Fruit fly (Drosophila melanogaster) whole organism, wandering third instar larva: ENCODE data around the gene orb2.

ENCODE experiments used
- HLH106 ChIP-seq: fragments of 200-800 bp; optimal IDR thresholded peaks from 3 replicates; lab custom pipeline; 2019; ENCODE audit warnings: missing biosample characterization, mild to moderate bottlenecking, missing genetic modification characterization, moderate library complexity
- Myc ChIP-seq: fragments of >200 bp; optimal IDR thresholded peaks from 2 replicates; lab custom pipeline; 2017
- dmrt93B ChIP-seq: fragments of 200-800 bp; sonication (Bioruptor generic); optimal IDR thresholded peaks from 2 replicates; lab custom pipeline; 2018; ENCODE audit warnings: missing biosample characterization, mild to moderate bottlenecking, missing genetic modification characterization
- dsf ChIP-seq: sonication (Bioruptor generic); optimal IDR thresholded peaks from 2 replicates; lab custom pipeline; 2016; ENCODE audit warnings: missing biosample characterization, missing genetic modification characterization, borderline replicate concordance
- jim ChIP-seq: fragments of 175-275, 200-325 bp; sonication (Bioruptor generic); optimal IDR thresholded peaks from 2 replicates; lab custom pipeline; 2016; ENCODE audit warnings: missing biosample characterization, mild to moderate bottlenecking, missing genetic modification characterization
- pan ChIP-seq: fragments of >200 bp; optimal IDR thresholded peaks from 2 replicates; lab custom pipeline; 2017
- woc ChIP-seq: sonication (Bioruptor generic); optimal IDR thresholded peaks from 2 replicates; lab custom pipeline; 2016; ENCODE audit warnings: missing biosample characterization, mild to moderate bottlenecking, missing genetic modification characterization

- TF ChIP-seq Myc (no peak), pan (lab: Kevin White, UChicago) (no peak), jim (GFP tag; lab: Kevin White, UChicago) (no peak), dmrt93B (GFP tag; lab: Kevin White, UChicago) (no peak), dsf (GFP tag; lab: Kevin White, UChicago) (no peak), woc (GFP tag; lab: Kevin White, UChicago) (no peak), HLH106 (tag; lab: Kevin White, UChicago) (no peak)
Observed at dm6 chr3L:8905100-8905499, 49.2 kb downstream of the orb2 start, which contains the start of gene TrpA1.
